Fruit fly (Drosophila melanogaster): Measurements from ENCODE around the gene Npc2b.
A peak's percentile ranks its signal among the peaks of the same experiment; 100 is the strongest.

The Npc2b gene

dm6 chr3R:14125479-14126121 lies 36.3 kb downstream of the Npc2b start, which contains the start of the genes 140up and Polr2B (continued):
- TF ChIP-seq repo (GFP tag; optimal IDR thresholded peaks at IDR 0.05), result peak; percentile 11
- TF ChIP-seq Mad (GFP tag; optimal IDR thresholded peaks at IDR 0.05), result peak; percentile 89
- peak; percentile 80 for TF ChIP-seq pho (GFP tag; optimal IDR thresholded peaks at IDR 0.05)
- TF ChIP-seq wdn (GFP tag; IDR thresholded peaks at IDR 0.05), result peak; percentile 93
- TF ChIP-seq pzg (GFP tag; optimal IDR thresholded peaks at IDR 0.05), result peak; percentile 43
- peak; percentile 3 for TF ChIP-seq bigmax (GFP tag; optimal IDR thresholded peaks at IDR 0.05)
- peak; percentile 84 for TF ChIP-seq Spps (tag; optimal IDR thresholded peaks at IDR 0.05)
- peak; percentile 58 for TF ChIP-seq Ets97D (GFP tag; optimal IDR thresholded peaks at IDR 0.05)
- TF ChIP-seq al (GFP tag; IDR thresholded peaks at IDR 0.05), result peak; percentile 90
- peak; percentile 26; the same call in 1 of the 2 replicates for TF ChIP-seq Scr (GFP tag; IDR thresholded peaks at IDR 0.05; ENCODE audit: partially characterized antibody)
- peak; percentile 90 for TF ChIP-seq Fer1 (GFP tag; optimal IDR thresholded peaks at IDR 0.05)
- TF ChIP-seq Ravus (GFP tag; IDR thresholded peaks at IDR 0.05), result peak; percentile 80
- TF ChIP-seq scrt (GFP tag; optimal IDR thresholded peaks at IDR 0.05), result peak; percentile 77
- TF ChIP-seq CG14667 (GFP tag; IDR thresholded peaks at IDR 0.05), result peak; percentile 86
- peak; percentile 95 for TF ChIP-seq CG6689 (GFP tag; IDR thresholded peaks at IDR 0.05)
- TF ChIP-seq pan (optimal IDR thresholded peaks at IDR 0.05), result no peak
- TF ChIP-seq pan (GFP tag; optimal IDR thresholded peaks at IDR 0.05 in 1 of 2, IDR thresholded peaks at IDR 0.05 in 1 of 2), result peak in 1 of 2 experiments; percentile 94
- TF ChIP-seq CG5953 (GFP tag; IDR thresholded peaks at IDR 0.05), result peak; percentile 59
- no peak for TF ChIP-seq h (optimal IDR thresholded peaks at IDR 0.05)
- peak; percentile 92 for TF ChIP-seq CG3065 (GFP tag; optimal IDR thresholded peaks at IDR 0.05)

- TF ChIP-seq CG3726 (GFP tag; IDR thresholded peaks at IDR 0.05) (0 out of 3 replicates have a peak, but pooled peaks have one; percentile 11), Hey (tag; optimal IDR thresholded peaks at IDR 0.05) (no peak)
These were observed 42.7 kb downstream of the Npc2b start, which contains the start of gene CG14356 for dm6 chr3R:14131972-14132371. TSS of gene CG14356 (minus strand) at chr3R:14132072.

dm6 chr3R:14140912-14141311 lies 51.6 kb downstream of the Npc2b start:
- TF ChIP-seq ewg (GFP tag; optimal IDR thresholded peaks at IDR 0.05) (peak; percentile 79), scrt (GFP tag; optimal IDR thresholded peaks at IDR 0.05) (peak; percentile 93), CG14860 (GFP tag; IDR thresholded peaks at IDR 0.05; ENCODE audit: partially characterized antibody) (no peak), CG8359 (GFP tag; optimal IDR thresholded peaks at IDR 0.05; ENCODE audit: borderline replicate concordance) (peak; percentile 6), Trl (optimal IDR thresholded peaks at IDR 0.05) (peak; percentile 21 to 57), Trl (GFP tag; optimal IDR thresholded peaks at IDR 0.05) (no peak), Side (GFP tag; optimal IDR thresholded peaks at IDR 0.05) (no peak)

Data from whole organism, embryonic.